Worm (Caenorhabditis elegans): Measurements from ENCODE around the gene T28A11.22.

- TF ChIP-seq aly-2 (tag; optimal IDR thresholded peaks at IDR 0.05) (no peak), fos-1 (tag; optimal IDR thresholded peaks at IDR 0.05) (no peak), ztf-11 (tag; optimal IDR thresholded peaks at IDR 0.05) (no peak), mdl-1 (tag; optimal IDR thresholded peaks at IDR 0.05) (no peak), ztf-4 (tag; optimal IDR thresholded peaks at IDR 0.05) (no peak), R02D3.7 (tag; optimal IDR thresholded peaks at IDR 0.05) (no peak), nhr-77 (tag; optimal IDR thresholded peaks at IDR 0.05) (no peak), pha-4 (tag; optimal IDR thresholded peaks at IDR 0.05) (no peak), nhr-28 (tag; optimal IDR thresholded peaks at IDR 0.05) (no peak), snpc-4 (tag; optimal IDR thresholded peaks at IDR 0.05) (no peak), nhr-237 (tag; optimal IDR thresholded peaks at IDR 0.05) (no peak), lin-39 (tag; optimal IDR thresholded peaks at IDR 0.05) (no peak), nhr-12 (tag; optimal IDR thresholded peaks at IDR 0.05) (no peak), unc-62 (GFP tag; optimal IDR thresholded peaks at IDR 0.05) (no peak)
Measured at ce11 chrV:3244703-3245102, 12.7 kb upstream of the T28A11.22 start, which contains the start of gene srj-7.

Measured in whole organism, L3 larva.